Fruit fly (Drosophila melanogaster) whole organism, embryonic: ENCODE data around the gene CG10597.

Experiments used
- Adf1 ChIP-seq: fragments of 200-800 bp; sonication (Bioruptor generic); IDR thresholded peaks from 2 replicates; pipeline ENCODE4 v1.3.6; 2022; ENCODE audit warnings: missing biosample characterization, missing genetic modification characterization
- Aef1 ChIP-seq: fragments of 200-800 bp; sonication (Bioruptor generic); IDR thresholded peaks from 3 replicates; pipeline ENCODE4 v1.3.6; 2022; ENCODE audit warnings: missing biosample characterization, missing genetic modification characterization
- BEAF-32 ChIP-seq: fragments of 200-800 bp; sonication (Bioruptor generic); optimal IDR thresholded peaks from 3 replicates; lab custom pipeline; 2017; ENCODE audit warnings: missing biosample characterization, missing genetic modification characterization, mild to moderate bottlenecking, moderate library complexity, missing genetic modification reagents
- CG10431 ChIP-seq: fragments of 200-800 bp; sonication (Bioruptor generic); optimal IDR thresholded peaks from 3 replicates; lab custom pipeline; 2018; ENCODE audit warnings: missing biosample characterization, mild to moderate bottlenecking, missing genetic modification characterization
- CG10565 ChIP-seq: fragments of 200-800 bp; sonication (Bioruptor generic); optimal IDR thresholded peaks from 3 replicates; lab custom pipeline; 2016; ENCODE audit warnings: missing biosample characterization, mild to moderate bottlenecking, missing genetic modification characterization
- CG11247 ChIP-seq: fragments of 200-800 bp; sonication (Bioruptor generic); IDR thresholded peaks from 2 replicates; pipeline ENCODE4 v1.3.6; 2022; ENCODE audit warnings: missing biosample characterization, missing genetic modification characterization
- CG11456 ChIP-seq: fragments of 200-800 bp; sonication (Bioruptor generic); IDR thresholded peaks from 3 replicates; pipeline ENCODE4 v1.3.6; 2022; ENCODE audit warnings: missing biosample characterization, missing genetic modification characterization
- CG12744 ChIP-seq: fragments of 200-800 bp; sonication (Bioruptor generic); optimal IDR thresholded peaks from 2 replicates; lab custom pipeline; 2016; ENCODE audit warnings: missing biosample characterization, missing genetic modification characterization
- CG14667 ChIP-seq: fragments of 200-800 bp; sonication (Bioruptor generic); IDR thresholded peaks from 2 replicates; pipeline ENCODE4 v1.3.6; 2022; ENCODE audit warnings: missing biosample characterization, missing genetic modification characterization
- CG1529 ChIP-seq: fragments of 200-800 bp; sonication (Bioruptor generic); optimal IDR thresholded peaks from 3 replicates; lab custom pipeline; 2018; ENCODE audit warnings: missing biosample characterization, missing genetic modification characterization
- CG15479 ChIP-seq: fragments of 200-800 bp; sonication (Bioruptor generic); optimal IDR thresholded peaks from 3 replicates; lab custom pipeline; 2019; ENCODE audit warnings: missing biosample characterization, mild to moderate bottlenecking, missing genetic modification characterization, moderate library complexity
- CG15514 ChIP-seq: fragments of 200-800 bp; sonication (Bioruptor generic); optimal IDR thresholded peaks from 3 replicates; lab custom pipeline; 2017; ENCODE audit warnings: missing biosample characterization, missing genetic modification characterization, mild to moderate bottlenecking, moderate library complexity, missing genetic modification reagents
- CG15601 ChIP-seq: fragments of 200-800 bp; sonication (Bioruptor generic); optimal IDR thresholded peaks from 3 replicates; lab custom pipeline; 2019; ENCODE audit warnings: missing biosample characterization, mild to moderate bottlenecking, missing genetic modification characterization, moderate library complexity
- CG1832 ChIP-seq: fragments of 200-800 bp; sonication (Bioruptor generic); optimal IDR thresholded peaks from 2 replicates; lab custom pipeline; 2017; ENCODE audit warnings: missing biosample characterization, mild to moderate bottlenecking, missing genetic modification characterization, inconsistent platforms
- CG18619 ChIP-seq: fragments of 200-800 bp; sonication (Bioruptor generic); optimal IDR thresholded peaks from 3 replicates; lab custom pipeline; 2017; ENCODE audit warnings: missing biosample characterization, mild to moderate bottlenecking, missing genetic modification characterization
- CG2712 ChIP-seq: fragments of 200-800 bp; optimal IDR thresholded peaks from 3 replicates; lab custom pipeline; 2019; ENCODE audit warnings: missing biosample characterization, mild to moderate bottlenecking, missing genetic modification characterization, moderate library complexity
- CG31365 ChIP-seq: fragments of 200-800 bp; sonication (Bioruptor generic); optimal IDR thresholded peaks from 2 replicates; lab custom pipeline; 2018; ENCODE audit warnings: missing biosample characterization, mild to moderate bottlenecking, missing genetic modification characterization
- CG4424 ChIP-seq: fragments of 200-800 bp; sonication (Bioruptor generic); optimal IDR thresholded peaks from 3 replicates; lab custom pipeline; 2016; ENCODE audit warnings: missing biosample characterization, missing genetic modification characterization
- CG4854 ChIP-seq: fragments of 200-800 bp; sonication (Bioruptor generic); optimal IDR thresholded peaks from 2 replicates; lab custom pipeline; 2016; ENCODE audit warnings: missing biosample characterization, missing genetic modification characterization, inconsistent platforms
- CG5953 ChIP-seq: fragments of 200-800 bp; sonication (Bioruptor generic); IDR thresholded peaks from 2 replicates; pipeline ENCODE4 v1.3.6; 2022; ENCODE audit warnings: missing biosample characterization, missing genetic modification characterization
- CG6765 ChIP-seq: fragments of 200-800 bp; sonication (Bioruptor generic); optimal IDR thresholded peaks from 3 replicates; lab custom pipeline; 2017; ENCODE audit warnings: missing biosample characterization, mild to moderate bottlenecking, missing genetic modification characterization
- CG6791 ChIP-seq: fragments of 200-800 bp; sonication (Bioruptor generic); IDR thresholded peaks from 3 replicates; pipeline ENCODE4 v1.3.6; 2022; ENCODE audit warnings: missing biosample characterization, missing genetic modification characterization; ENCODE audit not compliant: partially characterized antibody
- CG6854 ChIP-seq: fragments of 200-800 bp; sonication (Bioruptor generic); optimal IDR thresholded peaks from 3 replicates; lab custom pipeline; 2017; ENCODE audit warnings: missing biosample characterization, mild to moderate bottlenecking, missing genetic modification characterization
- CG7928 ChIP-seq: fragments of 200-800 bp; sonication (Bioruptor generic); optimal IDR thresholded peaks from 2 replicates; lab custom pipeline; 2017; ENCODE audit warnings: missing biosample characterization, mild to moderate bottlenecking, missing genetic modification characterization
- CG8089 ChIP-seq: fragments of 200-800 bp; sonication (Bioruptor generic); optimal IDR thresholded peaks from 3 replicates; lab custom pipeline; 2016; ENCODE audit warnings: missing biosample characterization, missing genetic modification characterization
- CG9609 ChIP-seq: fragments of 200-800 bp; sonication (Bioruptor generic); optimal IDR thresholded peaks from 3 replicates; lab custom pipeline; 2016; ENCODE audit warnings: missing biosample characterization, missing genetic modification characterization
- D19A ChIP-seq: fragments of 200-800 bp; optimal IDR thresholded peaks from 3 replicates; lab custom pipeline; 2019; ENCODE audit warnings: missing biosample characterization, mild to moderate bottlenecking, missing genetic modification characterization, moderate library complexity
- Gsc ChIP-seq: fragments of 200-800 bp; sonication (Bioruptor generic); IDR thresholded peaks from 2 replicates; pipeline ENCODE4 v1.3.6; 2022; ENCODE audit warnings: missing biosample characterization, missing genetic modification characterization
- HHEX ChIP-seq: fragments of 200-800 bp; sonication (Bioruptor generic); optimal IDR thresholded peaks from 3 replicates; lab custom pipeline; 2017; ENCODE audit warnings: missing biosample characterization, mild to moderate bottlenecking, missing genetic modification characterization, missing genetic modification reagents
- Mad ChIP-seq: fragments of 200-800 bp; sonication (Bioruptor generic); optimal IDR thresholded peaks from 2 replicates; lab custom pipeline; 2016; ENCODE audit warnings: missing biosample characterization, missing genetic modification characterization
- Rx ChIP-seq: fragments of 200-800 bp; sonication (Bioruptor generic); IDR thresholded peaks from 2 replicates; pipeline ENCODE4 v1.3.6; 2022; ENCODE audit warnings: missing biosample characterization, missing genetic modification characterization
- Trl ChIP-seq, 3 experiments: fragments of >200 bp in 2 of 3; fragments of 200-800 bp in 1 of 3; sonication (Bioruptor generic) in 1 of 3; optimal IDR thresholded peaks; 2 replicates in 1 of 3; 3 replicates in 2 of 3; lab custom pipeline; 2016 to 2017; ENCODE audit warnings: missing biosample characterization in 1 of 3, missing genetic modification characterization in 1 of 3
- ab ChIP-seq: fragments of 200-800 bp; sonication (Bioruptor generic); optimal IDR thresholded peaks from 2 replicates; lab custom pipeline; 2016; ENCODE audit warnings: missing biosample characterization, missing genetic modification characterization
- abd-A ChIP-seq: fragments of 200-800 bp; sonication (Bioruptor generic); optimal IDR thresholded peaks from 3 replicates; lab custom pipeline; 2019; ENCODE audit warnings: missing biosample characterization, mild to moderate bottlenecking, missing genetic modification characterization, moderate library complexity
- aop ChIP-seq: fragments of 200-800 bp; sonication (Bioruptor generic); IDR thresholded peaks from 2 replicates; pipeline ENCODE4 v1.3.6; 2022; ENCODE audit warnings: missing biosample characterization, missing genetic modification characterization
- bbx ChIP-seq: fragments of 200-800 bp; sonication (Bioruptor generic); IDR thresholded peaks from 2 replicates; pipeline ENCODE4 v1.3.6; 2022; ENCODE audit warnings: missing biosample characterization, missing genetic modification characterization; ENCODE audit not compliant: partially characterized antibody
- chinmo ChIP-seq: fragments of 200-800 bp; sonication (Bioruptor generic); IDR thresholded peaks from 4 replicates; pipeline ENCODE4 v1.3.6; 2022; ENCODE audit warnings: missing biosample characterization, missing genetic modification characterization; ENCODE audit not compliant: partially characterized antibody
- dmrt99B ChIP-seq: fragments of 200-800 bp; sonication (Bioruptor generic); optimal IDR thresholded peaks from 2 replicates; lab custom pipeline; 2018; ENCODE audit warnings: missing biosample characterization, mild to moderate bottlenecking, missing genetic modification characterization, moderate library complexity
- gfzf ChIP-seq: fragments of 200-800 bp; sonication (Bioruptor generic); optimal IDR thresholded peaks from 2 replicates; lab custom pipeline; 2016; ENCODE audit warnings: missing biosample characterization, mild to moderate bottlenecking, missing genetic modification characterization, moderate library complexity
- ham ChIP-seq: fragments of 200-800 bp; sonication (Bioruptor generic); IDR thresholded peaks from 2 replicates; pipeline ENCODE4 v1.3.6; 2022; ENCODE audit warnings: missing biosample characterization, missing genetic modification characterization
- lola ChIP-seq, 3 experiments: fragments of >200 bp in 2 of 3; fragments of 200-800 bp in 1 of 3; sonication (Bioruptor generic) in 1 of 3; optimal IDR thresholded peaks; 2 replicates each; lab custom pipeline; 2017 to 2019; ENCODE audit warnings: missing biosample characterization in 3 of 3, missing genetic modification characterization in 3 of 3, mild to moderate bottlenecking in 1 of 3, moderate library complexity in 1 of 3
- mam ChIP-seq: fragments of 200-800 bp; sonication (Bioruptor generic); optimal IDR thresholded peaks from 3 replicates; lab custom pipeline; 2016; ENCODE audit warnings: missing biosample characterization, missing genetic modification characterization
- p53 ChIP-seq: fragments of 200-800 bp; sonication (Bioruptor generic); optimal IDR thresholded peaks from 2 replicates; lab custom pipeline; 2016; ENCODE audit warnings: missing biosample characterization, missing genetic modification characterization
- psq ChIP-seq: fragments of 200-800 bp; sonication (Bioruptor generic); optimal IDR thresholded peaks from 2 replicates; lab custom pipeline; 2017; ENCODE audit warnings: missing biosample characterization, missing genetic modification characterization
- rib ChIP-seq: fragments of 200-800 bp; sonication (Bioruptor generic); IDR thresholded peaks from 2 replicates; pipeline ENCODE4 v1.3.6; 2022; ENCODE audit warnings: missing biosample characterization, missing genetic modification characterization
- run ChIP-seq: fragments of 200-800 bp; sonication (Bioruptor generic); optimal IDR thresholded peaks from 3 replicates; lab custom pipeline; 2018; ENCODE audit warnings: missing biosample characterization, mild to moderate bottlenecking, missing genetic modification characterization
- seq ChIP-seq: fragments of 200-800 bp; sonication (Bioruptor generic); IDR thresholded peaks from 2 replicates; pipeline ENCODE4 v1.3.6; 2022; ENCODE audit warnings: missing biosample characterization, missing genetic modification characterization
- sob ChIP-seq: fragments of 200-800 bp; sonication (Bioruptor generic); IDR thresholded peaks from 2 replicates; pipeline ENCODE4 v1.3.6; 2022; ENCODE audit warnings: missing biosample characterization, missing genetic modification characterization
- tll ChIP-seq, 2 experiments: fragments of 200-800 bp in 1 of 2; fragments of >200 bp in 1 of 2; sonication (Bioruptor generic) in 1 of 2; optimal IDR thresholded peaks; 2 replicates each; lab custom pipeline; 2017 to 2019; ENCODE audit warnings: missing biosample characterization in 2 of 2, missing genetic modification characterization in 2 of 2, mild to moderate bottlenecking in 1 of 2, moderate library complexity in 1 of 2
- vnd ChIP-seq: fragments of 200-800 bp; sonication (Bioruptor generic); IDR thresholded peaks from 3 replicates; pipeline ENCODE4 v1.3.6; 2022; ENCODE audit warnings: missing biosample characterization, missing genetic modification characterization; ENCODE audit not compliant: partially characterized antibody
- vvl ChIP-seq: fragments of 200-800 bp; sonication (Bioruptor generic); IDR thresholded peaks from 2 replicates; pipeline ENCODE4 v1.3.6; 2022; ENCODE audit warnings: missing biosample characterization, missing genetic modification characterization

The CG10597 gene

dm6 chrX:17244854-17245253 is 14.0 kb upstream of the CG10597 start, which contains the start of gene CG8915 (continued):
- no peak for TF ChIP-seq CG11247
- TF ChIP-seq abd-A, result no peak
- no peak for TF ChIP-seq CG5953 (GFP tag; lab: Robert Waterston, UW)
- TF ChIP-seq Adf1 (GFP tag; lab: Robert Waterston, UW), result no peak
- TF ChIP-seq dmrt99B, result no peak
- TF ChIP-seq seq, result no peak
- TF ChIP-seq CG2712 (tag; lab: Kevin White, UChicago), result peak; percentile 9
- no peak for TF ChIP-seq psq (GFP tag; lab: Kevin White, UChicago)
- TF ChIP-seq HHEX, result no peak
- TF ChIP-seq gfzf, result peak; percentile 53
- TF ChIP-seq CG12744 (GFP tag; lab: Kevin White, UChicago), result no peak
- no peak for TF ChIP-seq CG1832 (GFP tag; lab: Kevin White, UChicago)
- TF ChIP-seq run (tag; lab: Kevin White, UChicago), result no peak
- TF ChIP-seq CG8089 (GFP tag; lab: Kevin White, UChicago), result no peak
- no peak for TF ChIP-seq CG6765
- no peak for TF ChIP-seq CG7928 (GFP tag; lab: Kevin White, UChicago)
- TF ChIP-seq CG9609, result no peak
- no peak for TF ChIP-seq CG4854 (GFP tag; lab: Kevin White, UChicago)
- no peak for TF ChIP-seq Rx (GFP tag; lab: Robert Waterston, UW)
- no peak for TF ChIP-seq CG11456 (GFP tag; lab: Robert Waterston, UW)
- no peak for TF ChIP-seq CG6854 (GFP tag; lab: Kevin White, UChicago)
- no peak for TF ChIP-seq tll (GFP tag; optimal IDR thresholded peaks at IDR 0.05; lab: Kevin White, UChicago)
- no peak for TF ChIP-seq CG14667
- no peak for TF ChIP-seq Mad (GFP tag; lab: Kevin White, UChicago)
- TF ChIP-seq sob (GFP tag; lab: Robert Waterston, UW), result no peak
- TF ChIP-seq lola (GFP tag; optimal IDR thresholded peaks at IDR 0.05; lab: Kevin White, UChicago), result no peak
- TF ChIP-seq bbx (GFP tag; lab: Robert Waterston, UW), result peak; percentile 79
- TF ChIP-seq CG15514, result peak; percentile 24
- peak; percentile 80 for TF ChIP-seq CG6791 (GFP tag; lab: Robert Waterston, UW)
- no peak for TF ChIP-seq CG10431 (GFP tag; lab: Kevin White, UChicago)
- no peak for TF ChIP-seq ham (GFP tag; lab: Robert Waterston, UW)
- TF ChIP-seq CG1529, result no peak
- peak; percentile 46 for TF ChIP-seq BEAF-32 (GFP tag; lab: Kevin White, UChicago)
- TF ChIP-seq CG10565 (GFP tag; lab: Kevin White, UChicago), result no peak
- no peak for TF ChIP-seq vvl (GFP tag; lab: Robert Waterston, UW)
- no peak for TF ChIP-seq mam
- no peak for TF ChIP-seq Trl (optimal IDR thresholded peaks at IDR 0.05; lab: Kevin White, UChicago)
- TF ChIP-seq Trl (GFP tag; optimal IDR thresholded peaks at IDR 0.05; lab: Kevin White, UChicago), result no peak
- peak; percentile 48; the same call in 1 of the 3 replicates for TF ChIP-seq vnd (GFP tag; lab: Robert Waterston, UW)
- peak; percentile 56 for TF ChIP-seq CG15601 (tag; lab: Kevin White, UChicago)
- TF ChIP-seq Gsc (GFP tag; lab: Robert Waterston, UW), result no peak
- TF ChIP-seq CG15479 (GFP tag; lab: Kevin White, UChicago), result no peak
- TF ChIP-seq Aef1 (GFP tag; lab: Robert Waterston, UW), result no peak
- no peak for TF ChIP-seq aop (GFP tag; lab: Robert Waterston, UW)
- no peak for TF ChIP-seq ab
- no peak for TF ChIP-seq D19A (tag; lab: Kevin White, UChicago)
- no peak for TF ChIP-seq chinmo (GFP tag; lab: Robert Waterston, UW)
- TF ChIP-seq CG4424, result no peak
- TF ChIP-seq p53 (GFP tag; lab: Kevin White, UChicago), result no peak
- TF ChIP-seq CG31365, result no peak
- no peak for TF ChIP-seq rib (GFP tag; lab: Robert Waterston, UW)
- TF ChIP-seq CG18619 (GFP tag; lab: Kevin White, UChicago), result no peak
